Worm (Caenorhabditis elegans) whole organism, L1 larva: ENCODE results near the gene F54B11.4.

Source experiments
- C04F5.9 ChIP-seq: sonication (generic microtip); optimal IDR thresholded peaks from 2 replicates; lab custom pipeline; 2016; ENCODE audit warnings: missing genetic modification characterization, missing compliant biosample characterization
- ama-1 ChIP-seq: fragments of 150-350 bp; optimal IDR thresholded peaks from 2 replicates; lab custom pipeline; 2014
- isw-1 ChIP-seq: fragments of 200-800 bp; sonication (Bioruptor generic); IDR thresholded peaks from 2 replicates; pipeline ENCODE4 v1.3.6; 2022; ENCODE audit warnings: missing genetic modification characterization, missing compliant biosample characterization
- lin-13 ChIP-seq: fragments of 150-350 bp; optimal IDR thresholded peaks from 2 replicates; lab custom pipeline; 2014; ENCODE audit warnings: missing biosample characterization, missing genetic modification reagents, missing genetic modification characterization
- lin-14 ChIP-seq: fragments of 200-800 bp; sonication (Bioruptor generic); optimal IDR thresholded peaks from 2 replicates; lab custom pipeline; 2018; ENCODE audit warnings: mild to moderate bottlenecking, missing genetic modification characterization, moderate library complexity, missing compliant biosample characterization
- nhr-11 ChIP-seq: fragments of 150-350 bp; optimal IDR thresholded peaks from 2 replicates; lab custom pipeline; 2014; ENCODE audit warnings: missing biosample characterization, missing genetic modification characterization
- nhr-19 ChIP-seq: fragments of 200-800 bp; sonication (Bioruptor generic); conservative IDR thresholded peaks from 2 replicates; pipeline ENCODE4 v1.3.6; 2022; ENCODE audit warnings: missing genetic modification characterization, missing compliant biosample characterization
- nhr-237 ChIP-seq: fragments of 150-350 bp; optimal IDR thresholded peaks from 2 replicates; lab custom pipeline; 2014; ENCODE audit warnings: missing biosample characterization, missing genetic modification characterization
- sox-4 ChIP-seq: sonication (generic microtip); optimal IDR thresholded peaks from 2 replicates; lab custom pipeline; 2016; ENCODE audit warnings: missing genetic modification characterization, missing compliant biosample characterization
- sup-37 ChIP-seq: fragments of 200-800 bp; sonication (Bioruptor generic); optimal IDR thresholded peaks from 2 replicates; lab custom pipeline; 2018; ENCODE audit warnings: mild to moderate bottlenecking, missing genetic modification characterization, missing compliant biosample characterization
- unc-98 ChIP-seq: fragments of 200-800 bp; sonication (Bioruptor generic); IDR thresholded peaks from 2 replicates; pipeline ENCODE4 v1.3.6; 2022; ENCODE audit warnings: missing genetic modification characterization, missing compliant biosample characterization

- TF ChIP-seq isw-1 (no peak), C04F5.9 (tag; lab: Kevin White, UChicago) (no peak), ama-1 (lab: Kevin White, UChicago) (no peak), nhr-19 (GFP tag; lab: Robert Waterston, UW) (no peak), nhr-11 (no peak), nhr-237 (tag; lab: Kevin White, UChicago) (no peak), lin-14 (GFP tag; lab: Kevin White, UChicago) (peak; percentile 27), lin-13 (GFP tag; lab: Kevin White, UChicago) (no peak), sox-4 (tag; lab: Kevin White, UChicago) (no peak), unc-98 (GFP tag; lab: Robert Waterston, UW) (no peak), sup-37 (GFP tag; lab: Kevin White, UChicago) (no peak)
These were observed 22.7 kb downstream of the F54B11.4 start for ce11 chrX:13615181-13615580.
